Fruit fly (Drosophila melanogaster) whole organism, pupa: Measurements from ENCODE around the gene shtd.

Experiments used
- CG10348 ChIP-seq: fragments of 200-800 bp; sonication (Bioruptor generic); IDR thresholded peaks from 2 replicates; pipeline ENCODE4 v1.3.6; 2022; ENCODE audit warnings: missing biosample characterization, missing genetic modification characterization
- CG12605 ChIP-seq: fragments of 200-800 bp; sonication (Bioruptor generic); IDR thresholded peaks from 2 replicates; pipeline ENCODE4 v1.3.6; 2022; ENCODE audit warnings: missing biosample characterization, missing genetic modification characterization
- CG13204 ChIP-seq: fragments of 200-800 bp; sonication (Bioruptor generic); optimal IDR thresholded peaks from 2 replicates; lab custom pipeline; 2018; ENCODE audit warnings: missing biosample characterization, mild to moderate bottlenecking, missing genetic modification characterization, moderate library complexity
- CG14655 ChIP-seq: fragments of 200-800 bp; sonication (Bioruptor generic); optimal IDR thresholded peaks from 3 replicates; lab custom pipeline; 2017; ENCODE audit warnings: mild to moderate bottlenecking, missing biosample characterization, missing genetic modification reagents, missing genetic modification characterization
- CG15710 ChIP-seq: fragments of 200-800 bp; sonication (Bioruptor generic); optimal IDR thresholded peaks from 2 replicates; lab custom pipeline; 2018; ENCODE audit warnings: missing biosample characterization, mild to moderate bottlenecking, missing genetic modification characterization, moderate library complexity
- CG17806 ChIP-seq: fragments of 200-800 bp; sonication (Bioruptor generic); optimal IDR thresholded peaks from 2 replicates; lab custom pipeline; 2018; ENCODE audit warnings: missing biosample characterization, mild to moderate bottlenecking, missing genetic modification characterization, moderate library complexity
- CG32121 ChIP-seq: fragments of 200-800 bp; sonication (Bioruptor generic); IDR thresholded peaks from 2 replicates; pipeline ENCODE4 v1.3.6; 2022; ENCODE audit warnings: missing biosample characterization, missing genetic modification characterization
- CG34367 ChIP-seq: fragments of 200-800 bp; sonication (Bioruptor generic); optimal IDR thresholded peaks from 2 replicates; lab custom pipeline; 2018; ENCODE audit warnings: missing biosample characterization, mild to moderate bottlenecking, missing genetic modification characterization
- CG4496 ChIP-seq: fragments of 200-800 bp; sonication (Bioruptor generic); IDR thresholded peaks from 3 replicates; pipeline ENCODE4 v1.3.6; 2022; ENCODE audit warnings: missing biosample characterization, missing genetic modification characterization
- CG8159 ChIP-seq: fragments of 200-800 bp; sonication (Bioruptor generic); optimal IDR thresholded peaks from 3 replicates; lab custom pipeline; 2018; ENCODE audit warnings: missing biosample characterization, mild to moderate bottlenecking, missing genetic modification characterization, moderate library complexity
- CG8301 ChIP-seq: fragments of 200-800 bp; sonication (Bioruptor generic); optimal IDR thresholded peaks from 2 replicates; lab custom pipeline; 2018; ENCODE audit warnings: missing biosample characterization, mild to moderate bottlenecking, missing genetic modification characterization
- CG9948 ChIP-seq: fragments of 200-800 bp; sonication (Bioruptor generic); optimal IDR thresholded peaks from 2 replicates; lab custom pipeline; 2018; ENCODE audit warnings: missing biosample characterization, mild to moderate bottlenecking, missing genetic modification characterization, moderate library complexity
- D1 ChIP-seq: fragments of 200-800 bp; sonication (Bioruptor generic); optimal IDR thresholded peaks from 2 replicates; lab custom pipeline; 2018; ENCODE audit warnings: missing biosample characterization, mild to moderate bottlenecking, missing genetic modification characterization, moderate library complexity
- EcR ChIP-seq: fragments of 200-800 bp; sonication (Bioruptor generic); optimal IDR thresholded peaks from 3 replicates; lab custom pipeline; 2019; ENCODE audit warnings: missing biosample characterization, missing genetic modification characterization, mild to moderate bottlenecking, moderate library complexity, missing genetic modification reagents
- Ets98B ChIP-seq: fragments of 200-800 bp; sonication (Bioruptor generic); IDR thresholded peaks from 2 replicates; pipeline ENCODE4 v1.3.6; 2022; ENCODE audit warnings: missing biosample characterization, missing genetic modification characterization
- Pif1A ChIP-seq: fragments of 200-800 bp; sonication (Bioruptor generic); optimal IDR thresholded peaks from 3 replicates; lab custom pipeline; 2016; ENCODE audit warnings: missing biosample characterization, missing genetic modification characterization
- Pif1B ChIP-seq: fragments of 200-800 bp; sonication (Bioruptor generic); optimal IDR thresholded peaks from 3 replicates; lab custom pipeline; 2016; ENCODE audit warnings: missing biosample characterization, missing genetic modification characterization
- Snoo ChIP-seq: fragments of 200-800 bp; sonication (Bioruptor generic); optimal IDR thresholded peaks from 3 replicates; lab custom pipeline; 2017; ENCODE audit warnings: missing biosample characterization, mild to moderate bottlenecking, missing genetic modification characterization, inconsistent platforms
- fd96Ca ChIP-seq: fragments of 200-800 bp; sonication (Bioruptor generic); IDR thresholded peaks from 3 replicates; pipeline ENCODE4 v1.3.6; 2022; ENCODE audit warnings: missing biosample characterization, missing genetic modification characterization
- gl ChIP-seq: fragments of 200-800 bp; sonication (Bioruptor generic); optimal IDR thresholded peaks from 2 replicates; lab custom pipeline; 2018; ENCODE audit warnings: missing biosample characterization, mild to moderate bottlenecking, missing genetic modification characterization
- rn ChIP-seq: fragments of 200-800 bp; sonication (Bioruptor generic); IDR thresholded peaks from 2 replicates; pipeline ENCODE4 v1.3.6; 2022; ENCODE audit warnings: missing biosample characterization, missing genetic modification characterization

Gene shtd

DNA sequence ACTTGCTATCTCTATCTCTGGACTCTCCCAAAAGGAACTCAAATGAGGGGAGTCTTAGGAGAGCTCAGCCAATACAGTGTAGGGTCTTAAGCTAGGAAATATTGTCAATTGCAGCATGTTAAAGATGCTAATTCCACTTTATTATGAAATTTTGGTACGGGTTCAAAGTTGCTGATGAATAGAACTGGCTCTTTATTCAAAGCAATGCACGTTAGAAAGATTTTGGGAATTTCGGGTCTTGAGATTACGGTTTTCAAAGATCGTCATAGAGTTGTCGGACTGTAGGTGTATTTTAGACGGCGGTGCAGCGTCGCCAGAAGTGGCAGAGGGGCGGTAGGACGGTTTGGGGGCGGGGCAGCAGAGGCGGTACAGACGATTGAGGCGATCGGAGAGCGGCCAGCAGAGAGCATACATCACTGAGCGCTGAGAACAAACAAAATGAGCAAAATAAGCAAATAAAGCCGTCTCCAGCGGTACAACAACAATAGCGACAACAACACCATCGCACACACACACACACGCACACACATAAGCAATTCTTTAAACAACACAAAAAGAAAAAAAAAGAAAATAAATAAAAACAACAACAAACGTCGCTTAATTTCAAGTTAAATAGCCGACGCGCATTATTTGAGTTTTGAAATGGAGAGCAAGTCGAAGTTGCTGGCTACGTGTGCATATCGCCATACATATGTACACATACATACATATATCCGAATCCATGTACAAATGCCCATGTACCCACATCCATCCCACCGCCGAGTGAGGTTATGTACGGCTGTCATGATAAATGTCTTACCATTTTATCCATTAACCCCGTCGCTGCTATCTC is 35.4 kb upstream of the shtd start:
- TF ChIP-seq CG14655 (GFP tag; lab: Kevin White, UChicago) = no peak
- no peak for TF ChIP-seq Ets98B (GFP tag; lab: Robert Waterston, UW)
- TF ChIP-seq rn (GFP tag; lab: Robert Waterston, UW) = no peak
- TF ChIP-seq gl (tag; lab: Kevin White, UChicago) = no peak
- no peak for TF ChIP-seq Pif1A
- peak; percentile 41 for TF ChIP-seq CG13204
- TF ChIP-seq Pif1B (GFP tag; lab: Kevin White, UChicago) = no peak
- TF ChIP-seq CG10348 (GFP tag; lab: Robert Waterston, UW) = no peak
- 0 out of 2 replicates have a peak, but pooled peaks have one; percentile 7 for TF ChIP-seq CG12605 (GFP tag; lab: Robert Waterston, UW)

dm6 chrX:15496651-15497409 is 34.6 kb upstream of the shtd start:
- TF ChIP-seq CG34367 (tag; lab: Kevin White, UChicago) (no peak), CG10348 (GFP tag; lab: Robert Waterston, UW) (no peak), Ets98B (GFP tag; lab: Robert Waterston, UW) (no peak), CG4496 (GFP tag; lab: Robert Waterston, UW) (no peak), CG9948 (tag; lab: Kevin White, UChicago) (no peak), Snoo (tag; lab: Kevin White, UChicago) (no peak), CG8301 (tag; lab: Kevin White, UChicago) (no peak), CG13204 (no peak), fd96Ca (no peak), D1 (tag; lab: Kevin White, UChicago) (no peak), EcR (GFP tag; lab: Kevin White, UChicago) (no peak)

DNA sequence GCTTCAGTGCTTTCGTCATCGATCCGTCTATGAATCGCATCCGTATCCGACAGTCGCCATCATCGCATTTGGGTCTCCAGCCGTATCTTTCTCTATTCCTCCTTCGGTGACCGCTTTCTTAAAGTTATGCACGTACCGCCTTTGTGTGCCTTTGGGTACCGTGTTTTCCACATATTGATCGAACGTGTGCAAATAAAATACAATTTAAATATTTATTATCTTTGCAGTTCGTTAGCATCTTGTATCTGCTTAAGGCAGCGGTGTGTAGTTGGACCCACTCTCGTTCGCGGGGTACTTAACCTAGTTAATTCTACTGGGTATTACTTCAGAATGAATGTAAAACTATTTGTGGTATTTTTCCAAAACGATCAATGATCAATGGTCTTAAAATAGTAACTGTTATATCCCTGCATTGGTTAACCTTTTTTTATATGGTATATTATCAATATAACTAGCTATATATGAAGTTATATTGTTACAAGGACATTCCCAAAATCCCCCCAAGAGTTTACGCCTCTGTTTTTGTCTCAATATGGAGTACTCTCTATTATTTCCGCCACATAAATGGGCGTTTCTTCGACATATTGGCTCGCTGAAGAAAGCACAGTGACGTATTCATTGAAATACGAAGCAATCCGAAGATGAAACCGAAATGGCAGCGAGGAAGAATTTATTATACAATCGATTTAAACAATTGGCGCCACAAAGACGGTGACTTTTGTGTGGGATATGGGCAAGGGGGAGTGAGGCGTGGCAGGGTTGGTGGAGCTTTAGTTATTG is 33.5 kb upstream of the shtd start:
- TF ChIP-seq gl (tag; lab: Kevin White, UChicago) (no peak), rn (GFP tag; lab: Robert Waterston, UW) (no peak), CG15710 (tag; lab: Kevin White, UChicago) (no peak), Ets98B (GFP tag; lab: Robert Waterston, UW) (no peak), CG12605 (GFP tag; lab: Robert Waterston, UW) (no peak), D1 (tag; lab: Kevin White, UChicago) (no peak), CG8159 (tag; lab: Kevin White, UChicago) (no peak), CG8301 (tag; lab: Kevin White, UChicago) (no peak), EcR (GFP tag; lab: Kevin White, UChicago) (no peak)

DNA sequence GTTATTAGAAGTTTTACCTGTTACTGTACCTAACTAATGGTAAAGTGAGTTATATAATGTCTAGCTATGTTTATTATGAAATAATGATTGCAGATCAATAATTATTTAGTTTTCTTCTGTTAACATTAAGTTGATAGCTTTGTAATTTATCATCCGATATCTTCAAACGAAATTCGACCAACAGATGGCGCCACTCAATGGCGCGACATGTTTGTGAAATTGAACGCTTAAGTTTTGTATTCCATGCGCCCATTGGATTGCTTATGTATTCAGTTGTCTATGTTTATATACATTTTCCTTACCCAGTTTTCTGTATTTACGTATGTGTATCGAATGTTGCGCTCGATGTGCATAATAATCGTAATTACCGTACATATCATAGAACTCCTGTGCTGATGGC is 28.3 kb upstream of the shtd start:
- TF ChIP-seq gl (tag; lab: Kevin White, UChicago) (no peak), Pif1B (GFP tag; lab: Kevin White, UChicago) (no peak), CG4496 (GFP tag; lab: Robert Waterston, UW) (no peak), CG14655 (GFP tag; lab: Kevin White, UChicago) (no peak), fd96Ca (no peak), CG15710 (tag; lab: Kevin White, UChicago) (no peak), CG17806 (tag; lab: Kevin White, UChicago) (no peak), CG34367 (tag; lab: Kevin White, UChicago) (no peak), CG32121 (GFP tag; lab: Robert Waterston, UW) (no peak), Pif1A (no peak), CG8301 (tag; lab: Kevin White, UChicago) (no peak), Snoo (tag; lab: Kevin White, UChicago) (no peak), rn (GFP tag; lab: Robert Waterston, UW) (no peak), Ets98B (GFP tag; lab: Robert Waterston, UW) (no peak), CG9948 (tag; lab: Kevin White, UChicago) (no peak), CG13204 (no peak), D1 (tag; lab: Kevin White, UChicago) (no peak), CG8159 (tag; lab: Kevin White, UChicago) (no peak), CG12605 (GFP tag; lab: Robert Waterston, UW) (no peak), EcR (GFP tag; lab: Kevin White, UChicago) (no peak)

- TF ChIP-seq Pif1B (GFP tag; lab: Kevin White, UChicago) (no peak), CG9948 (tag; lab: Kevin White, UChicago) (no peak), CG34367 (tag; lab: Kevin White, UChicago) (no peak)
These were observed 24.4 kb upstream of the shtd start, which contains the start of gene Gmap for dm6 chrX:15486682-15487081. Gmap (plus strand) TSS chrX:15486922.
